Worm (Caenorhabditis elegans) whole organism, midembryonic: ENCODE measurements around the gene droe-4.
A peak's percentile ranks its signal among the peaks of the same experiment; 100 is the strongest.

ENCODE experiments used
- T22C8.4 ChIP-seq: fragments of 200-800 bp; sonication (Bioruptor generic); IDR thresholded peaks from 2 replicates; pipeline ENCODE4 v1.3.6; 2022; ENCODE audit warnings: missing genetic modification characterization, missing compliant biosample characterization
- cog-1 ChIP-seq: sonication (generic microtip); optimal IDR thresholded peaks from 2 replicates; lab custom pipeline; 2016; ENCODE audit warnings: missing genetic modification characterization, missing compliant biosample characterization
- flt-1 ChIP-seq: fragments of 200-800 bp; sonication (Bioruptor generic); IDR thresholded peaks from 2 replicates; pipeline ENCODE4 v1.3.6; 2022; ENCODE audit warnings: missing genetic modification characterization, missing compliant biosample characterization
- klf-2 ChIP-seq: fragments of 200-800 bp; sonication (Bioruptor generic); conservative IDR thresholded peaks from 2 replicates; pipeline ENCODE4 v1.3.6; 2022; ENCODE audit warnings: missing genetic modification reagents, missing genetic modification characterization, missing compliant biosample characterization
- med-1 ChIP-seq: sonication (generic microtip); optimal IDR thresholded peaks from 2 replicates; lab custom pipeline; 2017; ENCODE audit warnings: missing genetic modification characterization, mild to moderate bottlenecking, missing compliant biosample characterization, antibody characterized with exemption, missing genetic modification reagents; ENCODE audit not compliant: insufficient read depth
- ref-1 ChIP-seq: fragments of 200-800 bp; sonication (Bioruptor generic); conservative IDR thresholded peaks from 2 replicates; pipeline ENCODE4 v1.3.6; 2022; ENCODE audit warnings: missing genetic modification reagents, missing genetic modification characterization, missing compliant biosample characterization
- tab-1 ChIP-seq: fragments of 200-800 bp; sonication (Bioruptor generic); IDR thresholded peaks from 2 replicates; pipeline ENCODE4 v1.3.6; 2022; ENCODE audit warnings: missing genetic modification characterization, missing compliant biosample characterization
- ztf-23 ChIP-seq: fragments of 200-800 bp; sonication (Bioruptor generic); IDR thresholded peaks from 2 replicates; pipeline ENCODE4 v1.3.6; 2022; ENCODE audit warnings: missing genetic modification reagents, missing genetic modification characterization, missing compliant biosample characterization
- ztf-29 ChIP-seq: fragments of 200-800 bp; sonication (Bioruptor generic); IDR thresholded peaks from 2 replicates; pipeline ENCODE4 v1.3.6; 2022; ENCODE audit warnings: missing genetic modification reagents, missing genetic modification characterization, missing compliant biosample characterization

droe-4 gene

DNA sequence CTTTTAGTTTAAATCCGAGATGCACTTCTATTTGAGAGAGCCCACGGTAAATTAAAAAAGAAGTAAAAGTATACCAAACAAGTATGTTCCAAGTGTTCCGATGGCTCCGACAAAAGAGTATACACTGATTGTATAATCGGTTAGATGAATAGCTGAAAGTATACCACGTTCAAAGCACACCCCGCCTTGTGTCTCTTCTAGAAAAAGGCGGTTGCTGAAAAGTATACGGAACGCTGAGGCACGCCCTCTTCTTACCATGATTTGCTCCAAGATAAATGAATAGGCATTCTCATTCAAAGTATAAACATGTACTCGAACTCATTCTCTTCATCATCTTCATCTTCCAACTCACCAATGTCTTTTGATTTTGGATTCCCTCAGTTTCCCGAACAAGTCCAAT, 21.9 kb downstream of the droe-4 start, which contains the start of gene end-3:
end-3 (plus strand) TSS at position 301 of the 400 bp plus-strand sequence.
- TF ChIP-seq ztf-23 (GFP tag; lab: Robert Waterston, UW) (no peak), cog-1 (tag; lab: Kevin White, UChicago) (no peak), T22C8.4 (GFP tag; lab: Robert Waterston, UW) (no peak), ref-1 (no peak), flt-1 (no peak), med-1 (GFP tag; lab: Kevin White, UChicago) (no peak), tab-1 (GFP tag; lab: Robert Waterston, UW) (no peak), ztf-29 (GFP tag; lab: Robert Waterston, UW) (no peak)

DNA sequence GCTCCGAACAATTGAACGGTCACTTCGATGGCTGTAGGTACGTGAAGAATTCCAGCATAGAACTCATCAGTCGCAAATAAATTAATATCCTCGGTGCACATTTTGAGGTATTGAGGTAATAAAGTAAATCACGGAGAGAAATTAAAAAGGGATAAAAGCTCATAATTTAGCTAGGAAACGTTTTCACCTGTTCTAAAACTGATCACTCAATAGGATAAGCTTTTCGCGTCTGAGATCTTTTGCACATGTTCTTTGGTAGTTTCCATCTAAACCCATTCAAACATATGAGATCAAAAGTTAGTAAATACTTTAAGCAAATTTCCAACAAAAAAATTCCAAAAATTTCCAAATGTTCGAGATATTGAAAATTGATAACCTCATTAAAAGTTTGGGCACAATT, 25.0 kb downstream of the droe-4 start, which contains the start of gene srh-308:
srh-308 (minus strand) TSS at position 101 of the 400 bp plus-strand sequence.
- TF ChIP-seq klf-2 (GFP tag; lab: Robert Waterston, UW) = no peak
- no peak for TF ChIP-seq T22C8.4 (GFP tag; lab: Robert Waterston, UW)
- TF ChIP-seq flt-1 = no peak
- no peak for TF ChIP-seq cog-1 (tag; lab: Kevin White, UChicago)
- TF ChIP-seq med-1 (GFP tag; lab: Kevin White, UChicago) = no peak
- no peak for TF ChIP-seq tab-1 (GFP tag; lab: Robert Waterston, UW)
- TF ChIP-seq ztf-29 (GFP tag; lab: Robert Waterston, UW) = no peak
- TF ChIP-seq ztf-23 (GFP tag; lab: Robert Waterston, UW) = no peak
- no peak for TF ChIP-seq ref-1

DNA sequence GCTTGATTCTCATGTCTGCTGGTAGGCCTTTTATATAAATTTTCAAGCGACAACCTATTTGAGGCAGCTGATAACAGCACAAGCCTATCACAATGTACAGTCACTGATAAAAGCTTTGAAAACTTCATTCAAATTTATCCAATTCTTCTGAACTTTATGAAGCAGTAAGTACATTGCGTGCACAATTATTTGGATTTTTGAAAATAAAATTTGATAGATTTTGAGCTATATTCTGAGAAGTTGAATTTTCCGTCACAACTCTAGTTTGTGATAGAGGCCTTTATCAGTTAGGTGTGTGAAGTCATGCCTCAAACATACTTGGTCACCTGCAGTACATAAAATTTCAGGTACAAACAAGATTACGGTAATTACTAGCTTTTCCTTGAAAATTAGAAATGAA, 26.2 kb downstream of the droe-4 start, which contains the start of the genes mtl-2 and T08G5.1:
mtl-2 (minus strand) TSS at position 34 of the 400 bp plus-strand sequence.
T08G5.1 (plus strand) TSS at position 127 of the 400 bp plus-strand sequence.
- no peak for TF ChIP-seq med-1 (GFP tag; lab: Kevin White, UChicago)
- TF ChIP-seq tab-1 (GFP tag; lab: Robert Waterston, UW) = no peak
- no peak for TF ChIP-seq ztf-23 (GFP tag; lab: Robert Waterston, UW)
- no peak for TF ChIP-seq cog-1 (tag; lab: Kevin White, UChicago)
- TF ChIP-seq klf-2 (GFP tag; lab: Robert Waterston, UW) = no peak
- no peak for TF ChIP-seq T22C8.4 (GFP tag; lab: Robert Waterston, UW)
- TF ChIP-seq ref-1 = no peak
- no peak for TF ChIP-seq ztf-29 (GFP tag; lab: Robert Waterston, UW)

DNA sequence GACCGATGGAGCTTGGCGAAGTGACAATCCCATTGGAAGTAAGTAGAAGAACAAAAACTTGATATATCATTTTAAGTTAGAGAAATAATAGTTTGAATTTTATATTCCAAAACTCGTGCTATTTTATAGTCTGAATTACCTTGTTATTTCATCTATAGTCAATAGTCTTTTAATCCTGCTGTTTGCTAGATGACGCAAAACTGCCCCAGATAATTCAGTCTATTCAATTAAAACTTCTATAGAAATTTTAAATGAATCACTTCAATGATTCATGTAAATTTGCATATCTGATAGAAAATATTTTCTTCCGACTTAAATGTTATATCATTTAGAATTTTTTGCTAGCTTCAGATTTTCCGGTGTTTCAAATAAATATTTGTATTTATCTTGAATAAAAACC, 30.6 kb downstream of the droe-4 start, which contains the start of gene T08G5.15:
T08G5.15 (minus strand) TSS at position 101 of the 400 bp plus-strand sequence.
- TF ChIP-seq klf-2 (GFP tag; lab: Robert Waterston, UW) = no peak

DNA sequence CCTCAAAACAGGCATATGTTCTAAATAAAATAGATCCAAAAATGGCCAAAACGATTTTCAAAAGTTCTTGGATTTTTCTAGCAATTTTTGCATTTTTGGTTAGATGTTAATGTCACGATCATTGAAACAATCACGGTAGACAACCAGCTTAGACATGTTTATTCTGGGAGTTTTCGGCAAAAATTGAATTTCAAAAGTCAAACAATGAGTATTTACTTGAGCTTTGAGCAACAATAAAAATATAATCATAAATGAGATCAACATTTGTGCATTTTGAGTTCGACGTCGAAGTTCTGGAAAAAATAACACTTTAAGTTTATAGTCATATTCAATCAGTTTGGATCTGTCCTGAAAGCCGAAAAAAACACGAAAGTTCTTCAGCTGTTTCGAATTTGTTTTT, 33.7 kb downstream of the droe-4 start, which contains the start of gene T08G5.2:
T08G5.2 (minus strand) TSS at position 101 of the 400 bp plus-strand sequence.
- TF ChIP-seq ref-1 (no peak), klf-2 (GFP tag; lab: Robert Waterston, UW) (no peak), med-1 (GFP tag; lab: Kevin White, UChicago) (no peak), ztf-23 (GFP tag; lab: Robert Waterston, UW) (no peak), cog-1 (tag; lab: Kevin White, UChicago) (no peak), flt-1 (no peak), tab-1 (GFP tag; lab: Robert Waterston, UW) (no peak), T22C8.4 (GFP tag; lab: Robert Waterston, UW) (no peak), ztf-29 (GFP tag; lab: Robert Waterston, UW) (no peak)

DNA sequence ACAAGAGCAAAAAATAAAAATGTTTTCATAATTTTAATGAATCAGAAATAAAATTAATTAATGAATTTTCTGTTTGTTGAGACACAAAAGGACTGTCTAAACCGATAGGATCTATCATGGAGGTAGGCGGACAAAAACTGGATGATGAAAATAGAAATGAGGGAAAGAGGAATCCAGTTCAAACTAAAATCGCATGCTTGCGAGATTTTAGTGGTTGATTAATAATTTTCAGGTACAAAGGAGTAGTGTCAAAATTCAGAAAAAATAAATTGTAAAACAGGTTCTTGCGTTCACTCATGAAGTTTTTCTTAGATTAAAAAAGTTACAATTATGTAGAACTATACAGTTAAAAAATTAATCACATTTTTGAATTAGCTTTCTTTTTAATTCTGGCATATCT, 34.9 kb downstream of the droe-4 start, which contains the start of gene T08G5.3:
T08G5.3 (minus strand) TSS at position 101 of the 400 bp plus-strand sequence.
- TF ChIP-seq ref-1 (no peak), flt-1 (no peak), med-1 (GFP tag; lab: Kevin White, UChicago) (no peak), ztf-29 (GFP tag; lab: Robert Waterston, UW) (no peak), klf-2 (GFP tag; lab: Robert Waterston, UW) (no peak), ztf-23 (GFP tag; lab: Robert Waterston, UW) (no peak), cog-1 (tag; lab: Kevin White, UChicago) (no peak), T22C8.4 (GFP tag; lab: Robert Waterston, UW) (no peak), tab-1 (GFP tag; lab: Robert Waterston, UW) (no peak)

DNA sequence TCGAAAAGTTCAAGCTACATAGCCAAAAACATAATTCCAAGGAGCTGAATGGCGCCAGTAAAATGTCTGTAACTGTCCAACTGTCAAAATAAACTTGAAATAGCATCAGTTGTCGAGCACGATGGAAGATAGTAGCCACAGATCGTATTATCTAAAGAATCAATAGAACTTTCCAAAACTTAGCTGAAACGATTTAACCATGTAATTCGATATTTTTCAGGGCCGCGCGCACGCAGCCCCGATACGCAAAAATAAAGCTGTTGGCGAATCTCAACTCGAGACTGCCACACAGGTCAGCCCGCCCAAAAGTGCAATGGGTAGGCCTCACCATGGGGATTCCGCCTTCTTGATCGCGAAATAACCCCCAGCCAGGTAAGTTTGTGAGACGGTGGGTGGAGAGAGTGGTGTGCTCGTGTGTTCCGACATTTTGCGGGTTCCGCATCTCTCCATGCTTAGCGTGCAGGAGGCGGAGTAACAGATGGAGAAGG, 35.8 kb downstream of the droe-4 start:
- peak; percentile 70; the same call in 1 of the 2 replicates for TF ChIP-seq flt-1
- no peak for TF ChIP-seq klf-2 (GFP tag; lab: Robert Waterston, UW)
- 0 out of 2 replicates have a peak, but pooled peaks have one; percentile 68 for TF ChIP-seq tab-1 (GFP tag; lab: Robert Waterston, UW)

DNA sequence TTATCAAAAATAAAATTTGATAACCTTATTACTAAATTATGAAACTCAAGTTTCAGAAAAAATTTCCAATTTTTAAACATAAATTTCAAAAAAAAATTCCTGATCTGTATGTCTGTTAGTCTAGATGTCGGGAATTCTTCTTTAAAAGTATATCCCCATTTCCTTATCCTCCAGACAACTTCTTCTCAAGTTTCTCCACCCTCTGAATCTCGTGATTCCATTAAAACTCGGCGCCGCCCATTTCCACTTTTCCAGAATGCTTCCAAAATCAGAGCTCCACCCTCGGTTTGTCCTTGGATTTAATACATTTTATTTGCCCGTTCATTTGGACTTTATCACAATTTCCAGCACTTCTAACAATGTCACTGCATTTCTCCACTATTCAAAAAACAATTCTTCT, 41.2 kb downstream of the droe-4 start, which contains the start of gene ins-10:
ins-10 (plus strand) TSS at position 301 of the 400 bp plus-strand sequence.
- TF ChIP-seq ztf-29 (GFP tag; lab: Robert Waterston, UW) = no peak
- no peak for TF ChIP-seq T22C8.4 (GFP tag; lab: Robert Waterston, UW)
- no peak for TF ChIP-seq cog-1 (tag; lab: Kevin White, UChicago)
- TF ChIP-seq ref-1 = no peak
- no peak for TF ChIP-seq klf-2 (GFP tag; lab: Robert Waterston, UW)
- no peak for TF ChIP-seq tab-1 (GFP tag; lab: Robert Waterston, UW)
- no peak for TF ChIP-seq ztf-23 (GFP tag; lab: Robert Waterston, UW)
- TF ChIP-seq med-1 (GFP tag; lab: Kevin White, UChicago) = no peak
- no peak for TF ChIP-seq flt-1

DNA sequence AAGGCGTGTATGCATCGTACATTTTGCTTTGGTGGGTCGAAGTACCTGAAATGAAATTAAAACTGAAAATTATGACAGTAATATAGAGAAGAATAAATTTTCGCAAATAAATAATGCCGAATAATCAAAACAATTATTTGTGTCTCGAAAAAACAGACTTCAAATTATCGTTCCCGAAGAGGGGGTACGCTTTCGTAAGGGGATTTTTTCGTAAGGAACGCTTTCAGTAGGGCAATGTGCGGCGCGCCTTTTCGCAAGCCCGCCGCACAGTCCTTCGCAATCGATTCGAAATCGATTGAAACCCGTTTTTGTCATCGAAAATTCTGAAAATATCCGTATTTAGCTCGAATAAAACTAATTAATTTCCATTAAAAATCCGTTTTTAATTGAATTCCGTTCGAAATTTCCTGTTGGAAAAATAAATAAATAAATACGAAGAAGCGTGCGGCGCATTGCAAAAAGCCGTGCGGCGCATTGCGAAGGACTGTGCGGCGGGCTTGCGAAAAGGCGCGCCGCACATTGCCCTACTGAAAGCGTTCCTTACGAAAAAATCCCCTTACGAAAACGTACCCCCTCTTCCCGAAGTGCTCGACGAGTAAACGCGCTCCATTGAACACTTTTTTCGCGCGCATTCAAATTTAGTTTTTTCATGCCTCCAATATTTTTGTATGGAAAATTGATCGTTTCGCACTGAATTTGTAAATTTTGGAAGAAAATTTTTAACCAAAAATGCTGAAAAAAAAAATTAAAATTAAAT, 46.0 kb downstream of the droe-4 start, which contains the start of gene vps-39:
vps-39 (minus strand) TSS at position 51 of the 757 bp plus-strand sequence.
- TF ChIP-seq ztf-29 (GFP tag; lab: Robert Waterston, UW) (peak; percentile 7; the same call in 1 of the 2 replicates), T22C8.4 (GFP tag; lab: Robert Waterston, UW) (peak; percentile 65), tab-1 (GFP tag; lab: Robert Waterston, UW) (peak; percentile 62; the same call in 1 of the 2 replicates), ref-1 (peak; percentile 35; the same call in 1 of the 2 replicates), flt-1 (peak; percentile 83), ztf-23 (GFP tag; lab: Robert Waterston, UW) (peak; percentile 90), klf-2 (GFP tag; lab: Robert Waterston, UW) (peak; percentile 84), med-1 (GFP tag; lab: Kevin White, UChicago) (peak; percentile 36)
